Worm (Caenorhabditis elegans) whole organism, young adult: ENCODE results near the gene glb-2.

ENCODE experiments used
- T07F8.4 ChIP-seq: sonication (generic microtip); optimal IDR thresholded peaks from 2 replicates; lab custom pipeline; 2016; ENCODE audit warnings: mild to moderate bottlenecking, missing genetic modification characterization, moderate library complexity, missing compliant biosample characterization
- lin-35 ChIP-seq, 3 experiments: fragments of 150-350 bp in 2 of 3; sonication (generic microtip) in 1 of 3; optimal IDR thresholded peaks; 2 replicates each; lab custom pipeline; 2014 to 2018; ENCODE audit warnings: missing biosample characterization in 3 of 3, missing genetic modification characterization in 3 of 3, missing genetic modification reagents in 3 of 3
- tbp1 ChIP-seq: fragments of 200-800 bp; sonication (Bioruptor generic); optimal IDR thresholded peaks from 2 replicates; lab custom pipeline; 2018; ENCODE audit warnings: mild to moderate bottlenecking, missing genetic modification characterization, missing compliant biosample characterization

ce11 chrIV:7310842-7311241, 47.8 kb upstream of the glb-2 start:
- TF ChIP-seq T07F8.4 (no peak), lin-35 (GFP tag; optimal IDR thresholded peaks at IDR 0.05; lab: Kevin White, UChicago) (no peak), tbp1 (GFP tag; lab: Kevin White, UChicago) (no peak)
